Worm (Caenorhabditis elegans) whole organism, midembryonic: ENCODE measurements around the gene daf-22.

ENCODE experiments used
- T22C8.4 ChIP-seq: fragments of 200-800 bp; sonication (Bioruptor generic); IDR thresholded peaks from 2 replicates; pipeline ENCODE4 v1.3.6; 2022; ENCODE audit warnings: missing genetic modification characterization, missing compliant biosample characterization
- cog-1 ChIP-seq: sonication (generic microtip); optimal IDR thresholded peaks from 2 replicates; lab custom pipeline; 2016; ENCODE audit warnings: missing genetic modification characterization, missing compliant biosample characterization
- flt-1 ChIP-seq: fragments of 200-800 bp; sonication (Bioruptor generic); IDR thresholded peaks from 2 replicates; pipeline ENCODE4 v1.3.6; 2022; ENCODE audit warnings: missing genetic modification characterization, missing compliant biosample characterization
- klf-2 ChIP-seq: fragments of 200-800 bp; sonication (Bioruptor generic); conservative IDR thresholded peaks from 2 replicates; pipeline ENCODE4 v1.3.6; 2022; ENCODE audit warnings: missing genetic modification reagents, missing genetic modification characterization, missing compliant biosample characterization
- med-1 ChIP-seq: sonication (generic microtip); optimal IDR thresholded peaks from 2 replicates; lab custom pipeline; 2017; ENCODE audit warnings: missing genetic modification characterization, mild to moderate bottlenecking, missing compliant biosample characterization, antibody characterized with exemption, missing genetic modification reagents; ENCODE audit not compliant: insufficient read depth
- ref-1 ChIP-seq: fragments of 200-800 bp; sonication (Bioruptor generic); conservative IDR thresholded peaks from 2 replicates; pipeline ENCODE4 v1.3.6; 2022; ENCODE audit warnings: missing genetic modification reagents, missing genetic modification characterization, missing compliant biosample characterization
- tab-1 ChIP-seq: fragments of 200-800 bp; sonication (Bioruptor generic); IDR thresholded peaks from 2 replicates; pipeline ENCODE4 v1.3.6; 2022; ENCODE audit warnings: missing genetic modification characterization, missing compliant biosample characterization
- ztf-23 ChIP-seq: fragments of 200-800 bp; sonication (Bioruptor generic); IDR thresholded peaks from 2 replicates; pipeline ENCODE4 v1.3.6; 2022; ENCODE audit warnings: missing genetic modification reagents, missing genetic modification characterization, missing compliant biosample characterization
- ztf-29 ChIP-seq: fragments of 200-800 bp; sonication (Bioruptor generic); IDR thresholded peaks from 2 replicates; pipeline ENCODE4 v1.3.6; 2022; ENCODE audit warnings: missing genetic modification reagents, missing genetic modification characterization, missing compliant biosample characterization

daf-22 gene

ce11 chrII:12382625-12383562 lies 42.6 kb downstream of the daf-22 start, which contains the start of gene btb-14:
TSS of gene btb-14 (plus strand) at chrII:12383463.
- no peak for TF ChIP-seq ref-1 (GFP tag; lab: Robert Waterston, UW)
- no peak for TF ChIP-seq klf-2 (GFP tag; lab: Robert Waterston, UW)
- no peak for TF ChIP-seq flt-1 (GFP tag; lab: Robert Waterston, UW)
- TF ChIP-seq T22C8.4 (GFP tag; lab: Robert Waterston, UW): no peak
- TF ChIP-seq tab-1 (GFP tag; lab: Robert Waterston, UW): no peak
- no peak for TF ChIP-seq med-1 (GFP tag; lab: Kevin White, UChicago)
- TF ChIP-seq cog-1 (tag; lab: Kevin White, UChicago): no peak
- no peak for TF ChIP-seq ztf-23
- no peak for TF ChIP-seq ztf-29

- no peak for TF ChIP-seq cog-1 (tag; lab: Kevin White, UChicago)
- TF ChIP-seq ztf-29: no peak
- no peak for TF ChIP-seq T22C8.4 (GFP tag; lab: Robert Waterston, UW)
- TF ChIP-seq klf-2 (GFP tag; lab: Robert Waterston, UW): no peak
- no peak for TF ChIP-seq med-1 (GFP tag; lab: Kevin White, UChicago)
- TF ChIP-seq flt-1 (GFP tag; lab: Robert Waterston, UW): no peak
- TF ChIP-seq ztf-23: no peak
- TF ChIP-seq tab-1 (GFP tag; lab: Robert Waterston, UW): no peak
- no peak for TF ChIP-seq ref-1 (GFP tag; lab: Robert Waterston, UW)
Measured at ce11 chrII:12380888-12381287, 44.6 kb downstream of the daf-22 start.

ce11 chrII:12379430-12379829 lies 46.1 kb downstream of the daf-22 start, which contains the start of gene marc-5:
TSS of gene marc-5 (minus strand) at chrII:12379530.
- no peak for TF ChIP-seq T22C8.4 (GFP tag; lab: Robert Waterston, UW)
- TF ChIP-seq ztf-29: no peak
- no peak for TF ChIP-seq cog-1 (tag; lab: Kevin White, UChicago)
- TF ChIP-seq ref-1 (GFP tag; lab: Robert Waterston, UW): no peak
- no peak for TF ChIP-seq flt-1 (GFP tag; lab: Robert Waterston, UW)
- no peak for TF ChIP-seq med-1 (GFP tag; lab: Kevin White, UChicago)
- TF ChIP-seq tab-1 (GFP tag; lab: Robert Waterston, UW): no peak
- no peak for TF ChIP-seq ztf-23
- no peak for TF ChIP-seq klf-2 (GFP tag; lab: Robert Waterston, UW)

- TF ChIP-seq ztf-23 (no peak), klf-2 (GFP tag; lab: Robert Waterston, UW) (no peak), T22C8.4 (GFP tag; lab: Robert Waterston, UW) (no peak), flt-1 (GFP tag; lab: Robert Waterston, UW) (no peak), tab-1 (GFP tag; lab: Robert Waterston, UW) (no peak), ref-1 (GFP tag; lab: Robert Waterston, UW) (no peak), med-1 (GFP tag; lab: Kevin White, UChicago) (no peak), cog-1 (tag; lab: Kevin White, UChicago) (no peak), ztf-29 (no peak)
Measured at ce11 chrII:12378793-12379192, 46.7 kb downstream of the daf-22 start.

ce11 chrII:12373921-12374320 lies 51.6 kb downstream of the daf-22 start:
- TF ChIP-seq T22C8.4 (GFP tag; lab: Robert Waterston, UW): no peak
